Worm (Caenorhabditis elegans) whole organism, L4 larva: Measurements from ENCODE around the gene lgc-57.

Source experiments
- ama-1 ChIP-seq: fragments of 150-350 bp; optimal IDR thresholded peaks from 2 replicates; lab custom pipeline; 2014; ENCODE audit warnings: inconsistent platforms, mixed read lengths
- ceh-62 ChIP-seq: sonication (generic microtip); optimal IDR thresholded peaks from 2 replicates; lab custom pipeline; 2017; ENCODE audit warnings: missing biosample characterization, missing genetic modification characterization
- lin-39 ChIP-seq: fragments of 150-350 bp; optimal IDR thresholded peaks from 2 replicates; lab custom pipeline; 2014; ENCODE audit warnings: missing biosample characterization, missing genetic modification reagents, missing genetic modification characterization
- tra-1 ChIP-seq: fragments of 200-800 bp; sonication (Bioruptor generic); IDR thresholded peaks from 2 replicates; pipeline ENCODE4 v1.3.6; 2022; ENCODE audit warnings: missing genetic modification reagents, missing genetic modification characterization, missing compliant biosample characterization

- TF ChIP-seq ceh-62 (tag; lab: Kevin White, UChicago): no peak
- TF ChIP-seq tra-1: no peak
- no peak for TF ChIP-seq ama-1 (lab: Kevin White, UChicago)
- TF ChIP-seq lin-39 (tag; lab: Kevin White, UChicago): no peak
These were observed 38.4 kb upstream of the lgc-57 start for ce11 chrII:10656395-10656794.
